Fruit fly (Drosophila melanogaster) whole organism, embryonic: ENCODE data around the gene CG31999.

ENCODE experiments used
- Atf-2 ChIP-seq: fragments of 200-800 bp; sonication (Bioruptor generic); optimal IDR thresholded peaks from 2 replicates; lab custom pipeline; 2016; ENCODE audit warnings: missing biosample characterization, missing genetic modification characterization
- Atf3 ChIP-seq: fragments of 200-800 bp; sonication (Bioruptor generic); optimal IDR thresholded peaks from 3 replicates; lab custom pipeline; 2016; ENCODE audit warnings: missing biosample characterization, missing genetic modification characterization
- C15 ChIP-seq: fragments of 200-800 bp; sonication (Bioruptor generic); IDR thresholded peaks from 3 replicates; pipeline ENCODE4 v1.3.6; 2022; ENCODE audit warnings: missing biosample characterization, missing genetic modification characterization
- CG10462 ChIP-seq: fragments of 200-800 bp; sonication (Bioruptor generic); optimal IDR thresholded peaks from 2 replicates; lab custom pipeline; 2016; ENCODE audit warnings: missing biosample characterization, missing genetic modification characterization
- CG10979 ChIP-seq: fragments of 200-800 bp; sonication (Bioruptor generic); optimal IDR thresholded peaks from 2 replicates; lab custom pipeline; 2018; ENCODE audit warnings: missing biosample characterization, mild to moderate bottlenecking, missing genetic modification characterization, moderate library complexity
- CG11093 ChIP-seq: fragments of 200-800 bp; sonication (Bioruptor generic); IDR thresholded peaks from 3 replicates; pipeline ENCODE4 v1.3.6; 2022; ENCODE audit warnings: missing biosample characterization, missing genetic modification characterization
- CG12071 ChIP-seq: fragments of 200-800 bp; sonication (Bioruptor generic); optimal IDR thresholded peaks from 3 replicates; lab custom pipeline; 2018; ENCODE audit warnings: missing biosample characterization, mild to moderate bottlenecking, missing genetic modification characterization
- CG13775 ChIP-seq: fragments of 200-800 bp; sonication (Bioruptor generic); optimal IDR thresholded peaks from 3 replicates; lab custom pipeline; 2017; ENCODE audit warnings: missing biosample characterization, mild to moderate bottlenecking, missing genetic modification characterization
- CG14014 ChIP-seq: fragments of 200-800 bp; sonication (Bioruptor generic); IDR thresholded peaks from 2 replicates; pipeline ENCODE4 v1.3.6; 2022; ENCODE audit warnings: missing biosample characterization, missing genetic modification characterization
- CG15269 ChIP-seq: fragments of 200-800 bp; sonication (Bioruptor generic); optimal IDR thresholded peaks from 2 replicates; lab custom pipeline; 2018; ENCODE audit warnings: missing biosample characterization, mild to moderate bottlenecking, missing genetic modification characterization, moderate library complexity
- CG16863 ChIP-seq: fragments of 200-800 bp; sonication (Bioruptor generic); optimal IDR thresholded peaks from 3 replicates; lab custom pipeline; 2016; ENCODE audit warnings: missing biosample characterization, missing genetic modification characterization
- CG17328 ChIP-seq: fragments of 200-800 bp; sonication (Bioruptor generic); IDR thresholded peaks from 2 replicates; pipeline ENCODE4 v1.3.6; 2022; ENCODE audit warnings: missing biosample characterization, missing genetic modification characterization
- CG18599 ChIP-seq: fragments of 200-800 bp; sonication (Bioruptor generic); optimal IDR thresholded peaks from 3 replicates; lab custom pipeline; 2017; ENCODE audit warnings: missing biosample characterization, missing genetic modification characterization, mild to moderate bottlenecking, moderate library complexity, missing genetic modification reagents
- CG2120 ChIP-seq: fragments of 200-800 bp; sonication (Bioruptor generic); optimal IDR thresholded peaks from 3 replicates; lab custom pipeline; 2016; ENCODE audit warnings: missing biosample characterization, missing genetic modification characterization
- CG32772 ChIP-seq: fragments of 200-800 bp; sonication (Bioruptor generic); IDR thresholded peaks from 2 replicates; pipeline ENCODE4 v1.3.6; 2022; ENCODE audit warnings: missing biosample characterization, missing genetic modification characterization
- CG5180 ChIP-seq: fragments of 200-800 bp; sonication (Bioruptor generic); optimal IDR thresholded peaks from 3 replicates; lab custom pipeline; 2017; ENCODE audit warnings: missing biosample characterization, missing genetic modification characterization, mild to moderate bottlenecking, moderate library complexity, missing genetic modification reagents
- CG7372 ChIP-seq: fragments of 200-800 bp; sonication (Bioruptor generic); IDR thresholded peaks from 2 replicates; pipeline ENCODE4 v1.3.6; 2022; ENCODE audit warnings: missing biosample characterization, missing genetic modification characterization
- CG8478 ChIP-seq: fragments of >200 bp; optimal IDR thresholded peaks from 2 replicates; lab custom pipeline; 2018
- D19A ChIP-seq: fragments of 200-800 bp; optimal IDR thresholded peaks from 3 replicates; lab custom pipeline; 2019; ENCODE audit warnings: missing biosample characterization, mild to moderate bottlenecking, missing genetic modification characterization, moderate library complexity
- Dfd ChIP-seq, 2 experiments: fragments of >200 bp; optimal IDR thresholded peaks; 2 replicates each; lab custom pipeline; 2017; ENCODE audit warnings: missing biosample characterization in 2 of 2, missing genetic modification characterization in 2 of 2
- Dp ChIP-seq: fragments of 200-800 bp; sonication (Bioruptor generic); optimal IDR thresholded peaks from 2 replicates; lab custom pipeline; 2018; ENCODE audit warnings: missing biosample characterization, mild to moderate bottlenecking, missing genetic modification characterization, moderate library complexity
- HHEX ChIP-seq: fragments of 200-800 bp; sonication (Bioruptor generic); optimal IDR thresholded peaks from 3 replicates; lab custom pipeline; 2017; ENCODE audit warnings: missing biosample characterization, mild to moderate bottlenecking, missing genetic modification characterization, missing genetic modification reagents
- Hey ChIP-seq: fragments of 200-800 bp; sonication (Bioruptor generic); optimal IDR thresholded peaks from 3 replicates; lab custom pipeline; 2018; ENCODE audit warnings: missing biosample characterization, mild to moderate bottlenecking, missing genetic modification characterization
- HmgD ChIP-seq: fragments of 200-800 bp; sonication (Bioruptor generic); optimal IDR thresholded peaks from 3 replicates; lab custom pipeline; 2016; ENCODE audit warnings: missing biosample characterization, missing genetic modification characterization
- Hmr ChIP-seq: fragments of 200-800 bp; sonication (Bioruptor generic); optimal IDR thresholded peaks from 3 replicates; lab custom pipeline; 2017; ENCODE audit warnings: mild to moderate bottlenecking, missing biosample characterization, missing genetic modification reagents, missing genetic modification characterization
- Lpt ChIP-seq: fragments of >200 bp; optimal IDR thresholded peaks from 2 replicates; lab custom pipeline; 2018; ENCODE audit warnings: missing biosample characterization, missing genetic modification characterization
- Meics ChIP-seq: fragments of 200-800 bp; sonication (Bioruptor generic); optimal IDR thresholded peaks from 2 replicates; lab custom pipeline; 2017; ENCODE audit warnings: missing biosample characterization, mild to moderate bottlenecking, missing genetic modification characterization
- NK7.1 ChIP-seq: fragments of 200-800 bp; sonication (Bioruptor generic); optimal IDR thresholded peaks from 3 replicates; lab custom pipeline; 2016; ENCODE audit warnings: missing biosample characterization, missing genetic modification characterization
- Nf-YC ChIP-seq: fragments of 200-800 bp; optimal IDR thresholded peaks from 3 replicates; lab custom pipeline; 2019; ENCODE audit warnings: missing biosample characterization, mild to moderate bottlenecking, missing genetic modification characterization, moderate library complexity
- Oli ChIP-seq: fragments of 200-800 bp; sonication (Bioruptor generic); optimal IDR thresholded peaks from 2 replicates; lab custom pipeline; 2018; ENCODE audit warnings: missing biosample characterization, mild to moderate bottlenecking, missing genetic modification characterization, moderate library complexity
- Sox102F ChIP-seq: fragments of 200-800 bp; sonication (Bioruptor generic); optimal IDR thresholded peaks from 2 replicates; lab custom pipeline; 2018; ENCODE audit warnings: missing biosample characterization, mild to moderate bottlenecking, missing genetic modification characterization, moderate library complexity
- Spps ChIP-seq: fragments of 200-800 bp; sonication (Bioruptor generic); optimal IDR thresholded peaks from 2 replicates; lab custom pipeline; 2018; ENCODE audit warnings: missing biosample characterization, mild to moderate bottlenecking, missing genetic modification characterization
- Ssrp ChIP-seq: fragments of 200-800 bp; sonication (Bioruptor generic); optimal IDR thresholded peaks from 2 replicates; lab custom pipeline; 2018; ENCODE audit warnings: missing biosample characterization, mild to moderate bottlenecking, missing genetic modification characterization, moderate library complexity
- Vsx1 ChIP-seq: fragments of 200-800 bp; sonication (Bioruptor generic); optimal IDR thresholded peaks from 2 replicates; lab custom pipeline; 2017; ENCODE audit warnings: missing biosample characterization, mild to moderate bottlenecking, missing genetic modification characterization, missing genetic modification reagents
- al ChIP-seq: fragments of 200-800 bp; sonication (Bioruptor generic); IDR thresholded peaks from 2 replicates; pipeline ENCODE4 v1.3.6; 2022; ENCODE audit warnings: missing biosample characterization, missing genetic modification characterization
- btn ChIP-seq: fragments of 200-800 bp; sonication (Bioruptor generic); optimal IDR thresholded peaks from 2 replicates; lab custom pipeline; 2016; ENCODE audit warnings: missing biosample characterization, missing genetic modification characterization
- chinmo ChIP-seq: fragments of 200-800 bp; sonication (Bioruptor generic); IDR thresholded peaks from 4 replicates; pipeline ENCODE4 v1.3.6; 2022; ENCODE audit warnings: missing biosample characterization, missing genetic modification characterization; ENCODE audit not compliant: partially characterized antibody
- croc ChIP-seq: fragments of 200-800 bp; sonication (Bioruptor generic); conservative IDR thresholded peaks from 3 replicates; pipeline ENCODE4 v1.3.6; 2022; ENCODE audit warnings: missing biosample characterization, missing genetic modification characterization
- da ChIP-seq: fragments of 200-800 bp; sonication (Bioruptor generic); optimal IDR thresholded peaks from 2 replicates; lab custom pipeline; 2016; ENCODE audit warnings: missing biosample characterization, missing genetic modification characterization
- dati ChIP-seq: fragments of 200-800 bp; sonication (Bioruptor generic); IDR thresholded peaks from 2 replicates; pipeline ENCODE4 v1.3.6; 2022; ENCODE audit warnings: missing biosample characterization, missing genetic modification characterization
- gcm2 ChIP-seq: fragments of 200-800 bp; sonication (Bioruptor generic); optimal IDR thresholded peaks from 2 replicates; lab custom pipeline; 2016; ENCODE audit warnings: missing biosample characterization, missing genetic modification characterization
- grn ChIP-seq: fragments of 200-800 bp; sonication (Bioruptor generic); optimal IDR thresholded peaks from 3 replicates; lab custom pipeline; 2017; ENCODE audit warnings: missing biosample characterization, missing genetic modification characterization
- lilli ChIP-seq: fragments of 200-800 bp; sonication (Bioruptor generic); optimal IDR thresholded peaks from 3 replicates; lab custom pipeline; 2016; ENCODE audit warnings: missing biosample characterization, missing genetic modification characterization
- odd ChIP-seq: fragments of 200-800 bp; sonication (Bioruptor generic); optimal IDR thresholded peaks from 2 replicates; lab custom pipeline; 2017; ENCODE audit warnings: missing biosample characterization, mild to moderate bottlenecking, missing genetic modification characterization
- p53 ChIP-seq: fragments of 200-800 bp; sonication (Bioruptor generic); optimal IDR thresholded peaks from 2 replicates; lab custom pipeline; 2016; ENCODE audit warnings: missing biosample characterization, missing genetic modification characterization
- pros ChIP-seq: fragments of 200-800 bp; sonication (Bioruptor generic); optimal IDR thresholded peaks from 3 replicates; lab custom pipeline; 2019; ENCODE audit warnings: missing biosample characterization, mild to moderate bottlenecking, missing genetic modification characterization, moderate library complexity
- pzg ChIP-seq: fragments of 200-800 bp; sonication (Bioruptor generic); optimal IDR thresholded peaks from 3 replicates; lab custom pipeline; 2018; ENCODE audit warnings: missing biosample characterization, mild to moderate bottlenecking, missing genetic modification characterization, moderate library complexity
- salm ChIP-seq: fragments of 200-800 bp; sonication (Bioruptor generic); optimal IDR thresholded peaks from 2 replicates; lab custom pipeline; 2018; ENCODE audit warnings: missing biosample characterization, mild to moderate bottlenecking, missing genetic modification characterization
- sd ChIP-seq: fragments of 200-800 bp; sonication (Bioruptor generic); optimal IDR thresholded peaks from 3 replicates; lab custom pipeline; 2018; ENCODE audit warnings: missing biosample characterization, mild to moderate bottlenecking, missing genetic modification characterization, moderate library complexity
- stc ChIP-seq: fragments of 200-800 bp; sonication (Bioruptor generic); IDR thresholded peaks from 2 replicates; pipeline ENCODE4 v1.3.6; 2022; ENCODE audit warnings: missing biosample characterization, missing genetic modification characterization
- wek ChIP-seq: fragments of 200-800 bp; sonication (Bioruptor generic); optimal IDR thresholded peaks from 3 replicates; lab custom pipeline; 2018; ENCODE audit warnings: missing biosample characterization, mild to moderate bottlenecking, missing genetic modification characterization, moderate library complexity
- zen2 ChIP-seq: fragments of 200-800 bp; sonication (Bioruptor generic); IDR thresholded peaks from 3 replicates; pipeline ENCODE4 v1.3.6; 2022; ENCODE audit warnings: missing biosample characterization, missing genetic modification characterization; ENCODE audit not compliant: partially characterized antibody

Gene CG31999

dm6 chr4:225824-226223, 1.7 kb downstream of the CG31999 start:
- TF ChIP-seq Meics (GFP tag; lab: Kevin White, UChicago) (no peak), CG2120 (no peak), Nf-YC (no peak), Atf-2 (peak; percentile 8), CG7372 (GFP tag; lab: Robert Waterston, UW) (no peak), dati (GFP tag; lab: Robert Waterston, UW) (no peak), Lpt (GFP tag; lab: Kevin White, UChicago) (no peak), CG15269 (no peak), zen2 (GFP tag; lab: Robert Waterston, UW) (no peak), CG5180 (no peak), Sox102F (GFP tag; lab: Kevin White, UChicago) (no peak), Vsx1 (peak; percentile 49), grn (GFP tag; lab: Kevin White, UChicago) (no peak), CG8478 (lab: Kevin White, UChicago) (no peak), sd (tag; lab: Kevin White, UChicago) (no peak), Dfd (GFP tag; optimal IDR thresholded peaks at IDR 0.05; lab: Kevin White, UChicago) (no peak), CG14014 (GFP tag; lab: Robert Waterston, UW) (peak; percentile 44; the same call in 1 of the 2 replicates), Oli (no peak), stc (GFP tag; lab: Robert Waterston, UW) (no peak; the same call in 1 of the 2 replicates), chinmo (GFP tag; lab: Robert Waterston, UW) (no peak), Dp (no peak), HHEX (GFP tag; lab: Kevin White, UChicago) (no peak), Atf3 (no peak), pros (GFP tag; lab: Kevin White, UChicago) (no peak), CG11093 (GFP tag; lab: Robert Waterston, UW) (no peak), odd (GFP tag; lab: Kevin White, UChicago) (peak; percentile 46), wek (peak; percentile 46), CG32772 (no peak), pzg (GFP tag; lab: Kevin White, UChicago) (no peak), gcm2 (GFP tag; lab: Kevin White, UChicago) (no peak), CG10462 (no peak), btn (GFP tag; lab: Kevin White, UChicago) (no peak), Ssrp (tag; lab: Kevin White, UChicago) (no peak), lilli (GFP tag; lab: Kevin White, UChicago) (peak; percentile 5), salm (tag; lab: Kevin White, UChicago) (no peak), CG18599 (GFP tag; lab: Kevin White, UChicago) (no peak), Spps (tag; lab: Kevin White, UChicago) (peak; percentile 3), C15 (GFP tag; lab: Robert Waterston, UW) (no peak), da (GFP tag; lab: Kevin White, UChicago) (no peak), NK7.1 (GFP tag; lab: Kevin White, UChicago) (no peak), Hey (no peak), Hmr (GFP tag; lab: Kevin White, UChicago) (no peak), CG16863 (GFP tag; lab: Kevin White, UChicago) (no peak), HmgD (GFP tag; lab: Kevin White, UChicago) (no peak), CG12071 (GFP tag; lab: Kevin White, UChicago) (no peak), CG17328 (GFP tag; lab: Robert Waterston, UW) (no peak), al (no peak), p53 (GFP tag; lab: Kevin White, UChicago) (no peak), croc (GFP tag; lab: Robert Waterston, UW) (no peak), D19A (tag; lab: Kevin White, UChicago) (peak; percentile 56), CG10979 (tag; lab: Kevin White, UChicago) (no peak), CG13775 (no peak)
